Fruit fly (Drosophila melanogaster) whole organism, embryonic: ENCODE results near the gene CG8774.

Experiments used
- ATbp ChIP-seq: fragments of 200-800 bp; sonication (Bioruptor generic); optimal IDR thresholded peaks from 2 replicates; lab custom pipeline; 2017; ENCODE audit warnings: missing biosample characterization, mild to moderate bottlenecking, missing genetic modification characterization, missing genetic modification reagents
- Abd-B ChIP-seq: fragments of 200-800 bp; sonication (Bioruptor generic); optimal IDR thresholded peaks from 2 replicates; lab custom pipeline; 2018; ENCODE audit warnings: missing biosample characterization, mild to moderate bottlenecking, missing genetic modification characterization, moderate library complexity
- Adf1 ChIP-seq: fragments of 200-800 bp; sonication (Bioruptor generic); IDR thresholded peaks from 2 replicates; pipeline ENCODE4 v1.3.6; 2022; ENCODE audit warnings: missing biosample characterization, missing genetic modification characterization
- Asciz ChIP-seq: fragments of 200-800 bp; sonication (Bioruptor generic); optimal IDR thresholded peaks from 2 replicates; lab custom pipeline; 2017; ENCODE audit warnings: missing biosample characterization, mild to moderate bottlenecking, missing genetic modification characterization, missing genetic modification reagents
- CG1233 ChIP-seq: fragments of 200-800 bp; sonication (Bioruptor generic); optimal IDR thresholded peaks from 4 replicates; lab custom pipeline; 2018; ENCODE audit warnings: missing biosample characterization, mild to moderate bottlenecking, missing genetic modification characterization
- CG12659 ChIP-seq: fragments of 200-800 bp; sonication (Bioruptor generic); optimal IDR thresholded peaks from 3 replicates; lab custom pipeline; 2017; ENCODE audit warnings: mild to moderate bottlenecking, missing biosample characterization, missing genetic modification reagents, missing genetic modification characterization
- CG13894 ChIP-seq: fragments of 200-800 bp; sonication (Bioruptor generic); optimal IDR thresholded peaks from 3 replicates; lab custom pipeline; 2018; ENCODE audit warnings: missing biosample characterization, mild to moderate bottlenecking, missing genetic modification characterization, moderate library complexity
- CG15601 ChIP-seq: fragments of 200-800 bp; sonication (Bioruptor generic); optimal IDR thresholded peaks from 3 replicates; lab custom pipeline; 2019; ENCODE audit warnings: missing biosample characterization, mild to moderate bottlenecking, missing genetic modification characterization, moderate library complexity
- CG18599 ChIP-seq: fragments of 200-800 bp; sonication (Bioruptor generic); optimal IDR thresholded peaks from 3 replicates; lab custom pipeline; 2017; ENCODE audit warnings: missing biosample characterization, missing genetic modification characterization, mild to moderate bottlenecking, moderate library complexity, missing genetic modification reagents
- CG2678 ChIP-seq: fragments of 200-800 bp; sonication (Bioruptor generic); optimal IDR thresholded peaks from 3 replicates; lab custom pipeline; 2019; ENCODE audit warnings: missing biosample characterization, mild to moderate bottlenecking, missing genetic modification characterization, moderate library complexity
- CG30403 ChIP-seq: fragments of 200-800 bp; sonication (Bioruptor generic); optimal IDR thresholded peaks from 3 replicates; lab custom pipeline; 2016; ENCODE audit warnings: missing biosample characterization, missing genetic modification characterization
- CG3163 ChIP-seq: fragments of 200-800 bp; sonication (Bioruptor generic); optimal IDR thresholded peaks from 3 replicates; lab custom pipeline; 2016; ENCODE audit warnings: missing biosample characterization, missing genetic modification characterization
- CG34422 ChIP-seq: fragments of 200-800 bp; sonication (Bioruptor generic); IDR thresholded peaks from 3 replicates; pipeline ENCODE4 v1.3.6; 2022; ENCODE audit warnings: missing biosample characterization, missing genetic modification characterization
- CG43689 ChIP-seq: fragments of 200-800 bp; sonication (Bioruptor generic); IDR thresholded peaks from 2 replicates; pipeline ENCODE4 v1.3.6; 2022; ENCODE audit warnings: missing biosample characterization, missing genetic modification characterization
- CG4707 ChIP-seq: fragments of 200-800 bp; sonication (Bioruptor generic); optimal IDR thresholded peaks from 2 replicates; lab custom pipeline; 2018; ENCODE audit warnings: missing biosample characterization, mild to moderate bottlenecking, missing genetic modification characterization, moderate library complexity
- CG6813 ChIP-seq: fragments of 200-800 bp; sonication (Bioruptor generic); optimal IDR thresholded peaks from 2 replicates; lab custom pipeline; 2017; ENCODE audit warnings: missing biosample characterization, missing genetic modification characterization, mild to moderate bottlenecking, moderate library complexity, missing genetic modification reagents
- CG8281 ChIP-seq: fragments of 200-800 bp; sonication (Bioruptor generic); optimal IDR thresholded peaks from 2 replicates; lab custom pipeline; 2018; ENCODE audit warnings: missing biosample characterization, mild to moderate bottlenecking, missing genetic modification characterization, moderate library complexity
- CG9876 ChIP-seq: fragments of 200-800 bp; sonication (Bioruptor generic); optimal IDR thresholded peaks from 2 replicates; lab custom pipeline; 2016; ENCODE audit warnings: missing biosample characterization, missing genetic modification characterization
- CoRest ChIP-seq: fragments of 200-800 bp; sonication (Bioruptor generic); optimal IDR thresholded peaks from 3 replicates; lab custom pipeline; 2018; ENCODE audit warnings: missing biosample characterization, mild to moderate bottlenecking, missing genetic modification characterization, moderate library complexity
- D19A ChIP-seq: fragments of 200-800 bp; optimal IDR thresholded peaks from 3 replicates; lab custom pipeline; 2019; ENCODE audit warnings: missing biosample characterization, mild to moderate bottlenecking, missing genetic modification characterization, moderate library complexity
- Dbx ChIP-seq: fragments of 200-800 bp; sonication (Bioruptor generic); IDR thresholded peaks from 3 replicates; pipeline ENCODE4 v1.3.6; 2022; ENCODE audit warnings: missing biosample characterization, missing genetic modification characterization
- Dll ChIP-seq: fragments of 200-800 bp; sonication (Bioruptor generic); IDR thresholded peaks from 4 replicates; pipeline ENCODE4 v1.3.6; 2022; ENCODE audit warnings: missing biosample characterization, missing genetic modification characterization; ENCODE audit not compliant: partially characterized antibody
- Jarid2 ChIP-seq: fragments of 200-800 bp; sonication (Bioruptor generic); optimal IDR thresholded peaks from 3 replicates; lab custom pipeline; 2017; ENCODE audit warnings: mild to moderate bottlenecking, missing biosample characterization, missing genetic modification reagents, missing genetic modification characterization
- Med ChIP-seq: fragments of 200-800 bp; sonication (Bioruptor generic); peaks from one replicate; lab custom pipeline; 2016; ENCODE audit warnings: missing biosample characterization, missing genetic modification characterization, mild to moderate bottlenecking, inconsistent platforms, moderate library complexity
- NFAT ChIP-seq: fragments of 200-800 bp; sonication (Bioruptor generic); IDR thresholded peaks from 2 replicates; pipeline ENCODE4 v1.3.6; 2022; ENCODE audit warnings: missing biosample characterization, missing genetic modification characterization
- PHDP ChIP-seq: fragments of 200-800 bp; sonication (Bioruptor generic); optimal IDR thresholded peaks from 3 replicates; lab custom pipeline; 2018; ENCODE audit warnings: missing biosample characterization, mild to moderate bottlenecking, missing genetic modification characterization, moderate library complexity
- Trl ChIP-seq, 3 experiments: fragments of >200 bp in 2 of 3; fragments of 200-800 bp in 1 of 3; sonication (Bioruptor generic) in 1 of 3; optimal IDR thresholded peaks; 2 replicates in 1 of 3; 3 replicates in 2 of 3; lab custom pipeline; 2016 to 2017; ENCODE audit warnings: missing biosample characterization in 1 of 3, missing genetic modification characterization in 1 of 3
- cg ChIP-seq: fragments of 200-800 bp; sonication (Bioruptor generic); optimal IDR thresholded peaks from 3 replicates; lab custom pipeline; 2019; ENCODE audit warnings: missing biosample characterization, mild to moderate bottlenecking, missing genetic modification characterization, moderate library complexity
- crp ChIP-seq, 2 experiments: fragments of 200-800 bp; sonication (Bioruptor generic); optimal IDR thresholded peaks; 2 replicates in 1 of 2; 3 replicates in 1 of 2; lab custom pipeline; 2017; ENCODE audit warnings: missing biosample characterization in 2 of 2, missing genetic modification characterization in 2 of 2, mild to moderate bottlenecking in 1 of 2, moderate library complexity in 1 of 2
- cwo ChIP-seq: fragments of 200-800 bp; sonication (Bioruptor generic); optimal IDR thresholded peaks from 3 replicates; lab custom pipeline; 2017; ENCODE audit warnings: missing biosample characterization, missing genetic modification characterization, mild to moderate bottlenecking, moderate library complexity, missing genetic modification reagents
- en ChIP-seq: fragments of 200-800 bp; sonication (Bioruptor generic); optimal IDR thresholded peaks from 2 replicates; lab custom pipeline; 2016; ENCODE audit warnings: missing biosample characterization, missing genetic modification characterization
- eve ChIP-seq, 2 experiments: fragments of >200 bp; optimal IDR thresholded peaks; 2 replicates each; lab custom pipeline; 2017; ENCODE audit warnings: missing biosample characterization in 2 of 2, missing genetic modification characterization in 2 of 2
- grn ChIP-seq: fragments of 200-800 bp; sonication (Bioruptor generic); optimal IDR thresholded peaks from 3 replicates; lab custom pipeline; 2017; ENCODE audit warnings: missing biosample characterization, missing genetic modification characterization
- onecut ChIP-seq: fragments of 200-800 bp; sonication (Bioruptor generic); IDR thresholded peaks from 2 replicates; pipeline ENCODE4 v1.3.6; 2022; ENCODE audit warnings: missing biosample characterization, missing genetic modification characterization
- pfk ChIP-seq: fragments of 200-800 bp; sonication (Bioruptor generic); optimal IDR thresholded peaks from 2 replicates; lab custom pipeline; 2018; ENCODE audit warnings: missing biosample characterization, mild to moderate bottlenecking, missing genetic modification characterization, moderate library complexity
- pnt ChIP-seq: fragments of 200-800 bp; sonication (Bioruptor generic); optimal IDR thresholded peaks from 3 replicates; lab custom pipeline; 2016; ENCODE audit warnings: missing biosample characterization, missing genetic modification characterization
- ranshi ChIP-seq: fragments of 200-800 bp; sonication (Bioruptor generic); IDR thresholded peaks from 2 replicates; pipeline ENCODE4 v1.3.6; 2022; ENCODE audit warnings: missing biosample characterization, missing genetic modification characterization
- scrt ChIP-seq: fragments of 200-800 bp; sonication (Bioruptor generic); optimal IDR thresholded peaks from 2 replicates; lab custom pipeline; 2018; ENCODE audit warnings: missing biosample characterization, mild to moderate bottlenecking, missing genetic modification characterization, moderate library complexity
- z ChIP-seq: fragments of 200-800 bp; sonication (Bioruptor generic); IDR thresholded peaks from 3 replicates; pipeline ENCODE4 v1.3.6; 2022; ENCODE audit warnings: missing biosample characterization, missing genetic modification characterization

The CG8774 gene

dm6 chr3R:13258696-13259567 is 39.6 kb upstream of the CG8774 start, which contains the start of gene Ace:
TSS of gene Ace (minus strand) at chr3R:13259517.
- no peak for TF ChIP-seq CG15601 (tag; lab: Kevin White, UChicago)
- TF ChIP-seq pfk (GFP tag; lab: Kevin White, UChicago) = no peak
- peak; percentile 49 for TF ChIP-seq CG13894
- TF ChIP-seq scrt (GFP tag; lab: Kevin White, UChicago) = no peak
- TF ChIP-seq Med (GFP tag; lab: Kevin White, UChicago) = peak; percentile 26
- no peak for TF ChIP-seq CG43689 (GFP tag; lab: Robert Waterston, UW)
- no peak for TF ChIP-seq cwo (GFP tag; lab: Kevin White, UChicago)
- no peak for TF ChIP-seq CG30403 (GFP tag; lab: Kevin White, UChicago)
- TF ChIP-seq CoRest (tag; lab: Kevin White, UChicago) = no peak
- TF ChIP-seq grn (GFP tag; lab: Kevin White, UChicago) = no peak
- peak; percentile 19 for TF ChIP-seq PHDP (tag; lab: Kevin White, UChicago)
- TF ChIP-seq ATbp (GFP tag; lab: Kevin White, UChicago) = peak; percentile 11
- peak; percentile 2 for TF ChIP-seq CG6813 (GFP tag; lab: Kevin White, UChicago)
- TF ChIP-seq eve (GFP tag; optimal IDR thresholded peaks at IDR 0.05; lab: Kevin White, UChicago) = no peak
- TF ChIP-seq Dll (GFP tag; lab: Robert Waterston, UW) = 0 out of 4 replicates have a peak, but pooled peaks have one; percentile 22
- TF ChIP-seq CG3163 (GFP tag; lab: Kevin White, UChicago) = peak; percentile 32
- peak; percentile 36 for TF ChIP-seq Asciz
- peak; percentile 66 for TF ChIP-seq onecut (GFP tag; lab: Robert Waterston, UW)
- no peak for TF ChIP-seq Abd-B (GFP tag; lab: Kevin White, UChicago)
- TF ChIP-seq NFAT (GFP tag; lab: Robert Waterston, UW) = no peak
- TF ChIP-seq Adf1 = peak; percentile 7; the same call in 1 of the 2 replicates
- no peak for TF ChIP-seq CG9876 (GFP tag; lab: Kevin White, UChicago)
- TF ChIP-seq CG1233 (GFP tag; lab: Kevin White, UChicago) = no peak
- TF ChIP-seq z (GFP tag; lab: Robert Waterston, UW) = 0 out of 3 replicates have a peak, but pooled peaks have one; percentile 29
- no peak for TF ChIP-seq pnt (GFP tag; lab: Kevin White, UChicago)
- TF ChIP-seq Dbx (GFP tag; lab: Robert Waterston, UW) = no peak
- peak; percentile 19 for TF ChIP-seq CG12659 (GFP tag; lab: Kevin White, UChicago)
- TF ChIP-seq Jarid2 (GFP tag; lab: Kevin White, UChicago) = peak; percentile 52
- no peak for TF ChIP-seq ranshi (GFP tag; lab: Robert Waterston, UW)
- no peak for TF ChIP-seq CG8281
- TF ChIP-seq cg (GFP tag; lab: Kevin White, UChicago) = peak; percentile 58
- no peak for TF ChIP-seq D19A (tag; lab: Kevin White, UChicago)
- 0 out of 3 replicates have a peak, but pooled peaks have one; percentile 14 for TF ChIP-seq CG34422 (GFP tag; lab: Robert Waterston, UW)
- no peak for TF ChIP-seq en (GFP tag; lab: Kevin White, UChicago)
- TF ChIP-seq CG4707 (GFP tag; lab: Kevin White, UChicago) = no peak
- TF ChIP-seq crp (GFP tag; optimal IDR thresholded peaks at IDR 0.05; lab: Kevin White, UChicago) = peak in 1 of 2 experiments; percentile 40
- no peak for TF ChIP-seq CG2678 (tag; lab: Kevin White, UChicago)
- peak; percentile 80 to 93 for TF ChIP-seq Trl (optimal IDR thresholded peaks at IDR 0.05; lab: Kevin White, UChicago)
- no peak for TF ChIP-seq Trl (GFP tag; optimal IDR thresholded peaks at IDR 0.05; lab: Kevin White, UChicago)
- TF ChIP-seq CG18599 (GFP tag; lab: Kevin White, UChicago) = peak; percentile 11
